Fruit fly (Drosophila melanogaster) whole organism, embryonic: ENCODE measurements around the gene jb.

Experiments used
- Aef1 ChIP-seq: fragments of 200-800 bp; sonication (Bioruptor generic); IDR thresholded peaks from 3 replicates; pipeline ENCODE4 v1.3.6; 2022; ENCODE audit warnings: missing biosample characterization, missing genetic modification characterization
- CG10147 ChIP-seq: fragments of 200-800 bp; sonication (Bioruptor generic); optimal IDR thresholded peaks from 2 replicates; lab custom pipeline; 2019; ENCODE audit warnings: missing biosample characterization, mild to moderate bottlenecking, missing genetic modification characterization, moderate library complexity
- CG10321 ChIP-seq: fragments of 200-800 bp; sonication (Bioruptor generic); IDR thresholded peaks from 2 replicates; pipeline ENCODE4 v1.3.6; 2022; ENCODE audit warnings: missing biosample characterization, missing genetic modification characterization
- CG10366 ChIP-seq: fragments of 200-800 bp; sonication (Bioruptor generic); IDR thresholded peaks from 2 replicates; pipeline ENCODE4 v1.3.6; 2022; ENCODE audit warnings: missing biosample characterization, missing genetic modification characterization
- CG11085 ChIP-seq: fragments of 200-800 bp; sonication (Bioruptor generic); IDR thresholded peaks from 2 replicates; pipeline ENCODE4 v1.3.6; 2022; ENCODE audit warnings: missing biosample characterization, missing genetic modification characterization
- CG11504 ChIP-seq: fragments of 200-800 bp; sonication (Bioruptor generic); optimal IDR thresholded peaks from 3 replicates; lab custom pipeline; 2019; ENCODE audit warnings: missing biosample characterization, mild to moderate bottlenecking, missing genetic modification characterization, moderate library complexity
- CG13424 ChIP-seq: fragments of 200-800 bp; sonication (Bioruptor generic); optimal IDR thresholded peaks from 2 replicates; lab custom pipeline; 2019; ENCODE audit warnings: missing biosample characterization, mild to moderate bottlenecking, missing genetic modification characterization, moderate library complexity
- CG13894 ChIP-seq: fragments of 200-800 bp; sonication (Bioruptor generic); optimal IDR thresholded peaks from 3 replicates; lab custom pipeline; 2018; ENCODE audit warnings: missing biosample characterization, mild to moderate bottlenecking, missing genetic modification characterization, moderate library complexity
- CG14860 ChIP-seq: fragments of 200-800 bp; sonication (Bioruptor generic); IDR thresholded peaks from 3 replicates; pipeline ENCODE4 v1.3.6; 2022; ENCODE audit warnings: missing biosample characterization, missing genetic modification characterization; ENCODE audit not compliant: partially characterized antibody
- CG1603 ChIP-seq: fragments of 200-800 bp; sonication (Bioruptor generic); optimal IDR thresholded peaks from 2 replicates; lab custom pipeline; 2019; ENCODE audit warnings: missing biosample characterization, mild to moderate bottlenecking, missing genetic modification characterization, moderate library complexity
- CG16863 ChIP-seq: fragments of 200-800 bp; sonication (Bioruptor generic); optimal IDR thresholded peaks from 3 replicates; lab custom pipeline; 2016; ENCODE audit warnings: missing biosample characterization, missing genetic modification characterization
- CG17328 ChIP-seq: fragments of 200-800 bp; sonication (Bioruptor generic); IDR thresholded peaks from 2 replicates; pipeline ENCODE4 v1.3.6; 2022; ENCODE audit warnings: missing biosample characterization, missing genetic modification characterization
- CG17361 ChIP-seq: fragments of 200-800 bp; sonication (Bioruptor generic); IDR thresholded peaks from 3 replicates; pipeline ENCODE4 v1.3.6; 2022; ENCODE audit warnings: missing biosample characterization, missing genetic modification characterization
- CG17829 ChIP-seq: fragments of 200-800 bp; optimal IDR thresholded peaks from 2 replicates; lab custom pipeline; 2019; ENCODE audit warnings: missing biosample characterization, mild to moderate bottlenecking, missing genetic modification characterization, moderate library complexity
- CG31365 ChIP-seq: fragments of 200-800 bp; sonication (Bioruptor generic); optimal IDR thresholded peaks from 2 replicates; lab custom pipeline; 2018; ENCODE audit warnings: missing biosample characterization, mild to moderate bottlenecking, missing genetic modification characterization
- CG9817 ChIP-seq: fragments of 200-800 bp; sonication (Bioruptor generic); optimal IDR thresholded peaks from 2 replicates; lab custom pipeline; 2018; ENCODE audit warnings: missing biosample characterization, mild to moderate bottlenecking, missing genetic modification characterization, moderate library complexity
- CG9932 ChIP-seq: fragments of 200-800 bp; sonication (Bioruptor generic); IDR thresholded peaks from 2 replicates; pipeline ENCODE4 v1.3.6; 2022; ENCODE audit warnings: missing biosample characterization, missing genetic modification characterization
- Chrac-16 ChIP-seq: fragments of 200-800 bp; sonication (Bioruptor generic); optimal IDR thresholded peaks from 3 replicates; lab custom pipeline; 2016; ENCODE audit warnings: missing biosample characterization, missing genetic modification characterization
- D19A ChIP-seq: fragments of 200-800 bp; optimal IDR thresholded peaks from 3 replicates; lab custom pipeline; 2019; ENCODE audit warnings: missing biosample characterization, mild to moderate bottlenecking, missing genetic modification characterization, moderate library complexity
- Doc3 ChIP-seq: fragments of 200-800 bp; sonication (Bioruptor generic); IDR thresholded peaks from 3 replicates; pipeline ENCODE4 v1.3.6; 2022; ENCODE audit warnings: missing biosample characterization, missing genetic modification characterization; ENCODE audit not compliant: partially characterized antibody
- HLH54F ChIP-seq: fragments of 200-800 bp; sonication (Bioruptor generic); optimal IDR thresholded peaks from 3 replicates; lab custom pipeline; 2016; ENCODE audit warnings: missing biosample characterization, missing genetic modification characterization
- HmgD ChIP-seq: fragments of 200-800 bp; sonication (Bioruptor generic); optimal IDR thresholded peaks from 3 replicates; lab custom pipeline; 2016; ENCODE audit warnings: missing biosample characterization, missing genetic modification characterization
- HmgZ ChIP-seq: fragments of 200-800 bp; sonication (Bioruptor generic); optimal IDR thresholded peaks from 2 replicates; lab custom pipeline; 2018; ENCODE audit warnings: missing biosample characterization, mild to moderate bottlenecking, missing genetic modification characterization
- Hr3 ChIP-seq: fragments of 200-800 bp; sonication (Bioruptor generic); optimal IDR thresholded peaks from 3 replicates; lab custom pipeline; 2016; ENCODE audit warnings: missing biosample characterization, missing genetic modification characterization
- Kr ChIP-seq: fragments of 200-800 bp; sonication (Bioruptor generic); optimal IDR thresholded peaks from 2 replicates; lab custom pipeline; 2017; ENCODE audit warnings: missing biosample characterization, mild to moderate bottlenecking, missing genetic modification characterization
- Myb ChIP-seq: fragments of 200-800 bp; sonication (Bioruptor generic); optimal IDR thresholded peaks from 2 replicates; lab custom pipeline; 2016; ENCODE audit warnings: missing biosample characterization, missing genetic modification characterization
- NC2β ChIP-seq: fragments of 200-800 bp; sonication (Bioruptor generic); optimal IDR thresholded peaks from 2 replicates; lab custom pipeline; 2016; ENCODE audit warnings: missing biosample characterization, missing genetic modification characterization
- NK7.1 ChIP-seq: fragments of 200-800 bp; sonication (Bioruptor generic); optimal IDR thresholded peaks from 3 replicates; lab custom pipeline; 2016; ENCODE audit warnings: missing biosample characterization, missing genetic modification characterization
- Oaz ChIP-seq: fragments of 200-800 bp; sonication (Bioruptor generic); IDR thresholded peaks from 2 replicates; pipeline ENCODE4 v1.3.6; 2022; ENCODE audit warnings: missing biosample characterization, missing genetic modification characterization
- Ravus ChIP-seq: fragments of 200-800 bp; sonication (Bioruptor generic); IDR thresholded peaks from 2 replicates; pipeline ENCODE4 v1.3.6; 2022; ENCODE audit warnings: missing biosample characterization, missing genetic modification characterization
- YL-1 ChIP-seq: fragments of 200-800 bp; sonication (Bioruptor generic); optimal IDR thresholded peaks from 3 replicates; lab custom pipeline; 2017; ENCODE audit warnings: missing biosample characterization, mild to moderate bottlenecking, missing genetic modification characterization
- ase ChIP-seq: fragments of 200-800 bp; sonication (Bioruptor generic); IDR thresholded peaks from 3 replicates; pipeline ENCODE4 v1.3.6; 2022; ENCODE audit warnings: missing biosample characterization, missing genetic modification characterization
- cato ChIP-seq: fragments of 200-800 bp; sonication (Bioruptor generic); optimal IDR thresholded peaks from 2 replicates; lab custom pipeline; 2016; ENCODE audit warnings: missing biosample characterization, missing genetic modification characterization, borderline replicate concordance
- corto ChIP-seq: fragments of 200-800 bp; sonication (Bioruptor generic); optimal IDR thresholded peaks from 2 replicates; lab custom pipeline; 2016; ENCODE audit warnings: missing biosample characterization, mild to moderate bottlenecking, missing genetic modification characterization, moderate library complexity
- cwo ChIP-seq: fragments of 200-800 bp; sonication (Bioruptor generic); optimal IDR thresholded peaks from 3 replicates; lab custom pipeline; 2017; ENCODE audit warnings: missing biosample characterization, missing genetic modification characterization, mild to moderate bottlenecking, moderate library complexity, missing genetic modification reagents
- her ChIP-seq: fragments of 200-800 bp; sonication (Bioruptor generic); optimal IDR thresholded peaks from 2 replicates; lab custom pipeline; 2016; ENCODE audit warnings: missing biosample characterization, missing genetic modification characterization
- kah ChIP-seq: fragments of 200-800 bp; sonication (Bioruptor generic); optimal IDR thresholded peaks from 2 replicates; lab custom pipeline; 2018; ENCODE audit warnings: missing biosample characterization, mild to moderate bottlenecking, missing genetic modification characterization
- lola ChIP-seq, 3 experiments: fragments of >200 bp in 2 of 3; fragments of 200-800 bp in 1 of 3; sonication (Bioruptor generic) in 1 of 3; optimal IDR thresholded peaks; 2 replicates each; lab custom pipeline; 2017 to 2019; ENCODE audit warnings: missing biosample characterization in 3 of 3, missing genetic modification characterization in 3 of 3, mild to moderate bottlenecking in 1 of 3, moderate library complexity in 1 of 3
- repo ChIP-seq: fragments of 200-800 bp; sonication (Bioruptor generic); optimal IDR thresholded peaks from 2 replicates; lab custom pipeline; 2016; ENCODE audit warnings: missing biosample characterization, missing genetic modification characterization
- scrt ChIP-seq: fragments of 200-800 bp; sonication (Bioruptor generic); optimal IDR thresholded peaks from 2 replicates; lab custom pipeline; 2018; ENCODE audit warnings: missing biosample characterization, mild to moderate bottlenecking, missing genetic modification characterization, moderate library complexity
- unc-4 ChIP-seq: fragments of 200-800 bp; sonication (Bioruptor generic); IDR thresholded peaks from 2 replicates; pipeline ENCODE4 v1.3.6; 2022; ENCODE audit warnings: missing biosample characterization, missing genetic modification characterization; ENCODE audit not compliant: partially characterized antibody
- unpg ChIP-seq: fragments of 200-800 bp; sonication (Bioruptor generic); optimal IDR thresholded peaks from 3 replicates; lab custom pipeline; 2018; ENCODE audit warnings: missing biosample characterization, mild to moderate bottlenecking, missing genetic modification characterization, moderate library complexity
- vvl ChIP-seq: fragments of 200-800 bp; sonication (Bioruptor generic); IDR thresholded peaks from 2 replicates; pipeline ENCODE4 v1.3.6; 2022; ENCODE audit warnings: missing biosample characterization, missing genetic modification characterization
- wdn ChIP-seq: fragments of 200-800 bp; sonication (Bioruptor generic); IDR thresholded peaks from 2 replicates; pipeline ENCODE4 v1.3.6; 2022; ENCODE audit warnings: missing biosample characterization, missing genetic modification characterization
- wor ChIP-seq: fragments of 200-800 bp; sonication (Bioruptor generic); IDR thresholded peaks from 2 replicates; pipeline ENCODE4 v1.3.6; 2022; ENCODE audit warnings: missing biosample characterization, missing genetic modification characterization
- zen ChIP-seq: fragments of 200-800 bp; sonication (Bioruptor generic); optimal IDR thresholded peaks from 3 replicates; lab custom pipeline; 2018; ENCODE audit warnings: missing biosample characterization, mild to moderate bottlenecking, missing genetic modification characterization, moderate library complexity
- zen2 ChIP-seq: fragments of 200-800 bp; sonication (Bioruptor generic); IDR thresholded peaks from 3 replicates; pipeline ENCODE4 v1.3.6; 2022; ENCODE audit warnings: missing biosample characterization, missing genetic modification characterization; ENCODE audit not compliant: partially characterized antibody
- zfh1 ChIP-seq: fragments of 200-800 bp; sonication (Bioruptor generic); IDR thresholded peaks from 3 replicates; pipeline ENCODE4 v1.3.6; 2022; ENCODE audit warnings: missing biosample characterization, missing genetic modification characterization

The jb gene

DNA sequence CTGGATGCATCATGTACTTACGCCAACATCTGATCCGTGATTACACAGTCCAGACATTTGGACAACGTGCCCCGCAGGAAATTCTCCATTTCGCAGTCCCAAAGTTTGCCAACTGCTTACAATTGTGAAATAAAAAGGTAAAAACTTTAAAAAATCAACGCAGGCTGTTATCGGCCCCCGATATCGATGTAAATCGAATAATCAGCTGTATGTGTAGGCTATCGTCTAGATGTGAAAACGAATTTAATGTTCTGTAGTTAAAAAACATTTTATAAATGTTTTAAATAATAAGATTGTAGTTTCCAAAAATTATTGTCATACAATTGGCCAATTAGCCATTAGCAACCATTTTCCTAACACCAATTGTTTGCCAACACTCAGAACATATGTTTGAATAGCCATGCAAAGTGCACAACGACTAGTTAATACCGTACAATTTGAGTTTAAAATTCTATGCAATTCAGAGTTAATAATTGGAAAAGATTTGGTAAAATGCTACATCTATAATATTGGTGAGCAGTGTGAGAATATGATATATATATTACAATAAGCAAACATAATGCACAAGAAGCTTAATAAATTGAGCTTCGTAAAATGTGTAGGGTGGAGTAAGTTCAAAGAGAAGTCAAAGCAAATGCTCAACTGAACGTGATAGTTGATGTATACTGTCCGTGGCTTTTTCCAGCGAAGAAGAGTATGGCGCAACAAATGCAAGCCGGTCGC is 39.0 kb upstream of the jb start, which contains the start of the genes CG11710 and mal (continued):
- TF ChIP-seq cwo (GFP tag; lab: Kevin White, UChicago), result peak; percentile 73
- peak; percentile 37; the same call in 1 of the 2 replicates for TF ChIP-seq unc-4 (GFP tag; lab: Robert Waterston, UW)
- peak; percentile 57 for TF ChIP-seq Hr3 (GFP tag; lab: Kevin White, UChicago)
- TF ChIP-seq CG16863 (GFP tag; lab: Kevin White, UChicago), result peak; percentile 50
- TF ChIP-seq repo, result peak; percentile 72
- peak; percentile 82 for TF ChIP-seq CG17829 (tag; lab: Kevin White, UChicago)
- peak; percentile 83 for TF ChIP-seq CG13894 (tag; lab: Kevin White, UChicago)
- TF ChIP-seq kah, result peak; percentile 60
- TF ChIP-seq Ravus (GFP tag; lab: Robert Waterston, UW), result peak; percentile 31
- peak; percentile 50; the same call in 1 of the 2 replicates for TF ChIP-seq CG10366 (GFP tag; lab: Robert Waterston, UW)
- peak; percentile 47 for TF ChIP-seq Myb (GFP tag; lab: Kevin White, UChicago)
- TF ChIP-seq CG17328 (GFP tag; lab: Robert Waterston, UW), result no peak
- peak; percentile 88 for TF ChIP-seq CG11504 (tag; lab: Kevin White, UChicago)
- TF ChIP-seq Doc3, result 0 out of 3 replicates have a peak, but pooled peaks have one; percentile 46
- TF ChIP-seq Oaz (GFP tag; lab: Robert Waterston, UW), result peak; percentile 72
- TF ChIP-seq zen (tag; lab: Kevin White, UChicago), result peak; percentile 42
- TF ChIP-seq YL-1, result peak; percentile 36
- peak; percentile 70; the same call in 1 of the 2 replicates for TF ChIP-seq vvl (GFP tag; lab: Robert Waterston, UW)
- peak; percentile 62 for TF ChIP-seq wor
- no peak for TF ChIP-seq zen2 (GFP tag; lab: Robert Waterston, UW)
- TF ChIP-seq CG9932 (GFP tag; lab: Robert Waterston, UW), result peak; percentile 78
- peak; percentile 99 for TF ChIP-seq D19A (tag; lab: Kevin White, UChicago)
- peak; percentile 57 for TF ChIP-seq HmgZ (tag; lab: Kevin White, UChicago)
- TF ChIP-seq CG10147, result peak; percentile 82
- TF ChIP-seq CG31365 (tag; lab: Kevin White, UChicago), result peak; percentile 71
- TF ChIP-seq corto (GFP tag; lab: Kevin White, UChicago), result no peak
- no peak for TF ChIP-seq unpg (GFP tag; lab: Kevin White, UChicago)
- TF ChIP-seq Kr (GFP tag; lab: Kevin White, UChicago), result no peak
- peak; percentile 93 for TF ChIP-seq CG17361 (GFP tag; lab: Robert Waterston, UW)
- TF ChIP-seq Chrac-16, result peak; percentile 65
- TF ChIP-seq wdn, result peak; percentile 52; the same call in 1 of the 2 replicates
- TF ChIP-seq CG13424 (tag; lab: Kevin White, UChicago), result peak; percentile 88
- peak; percentile 38 for TF ChIP-seq NC2β (GFP tag; lab: Kevin White, UChicago)
- no peak for TF ChIP-seq CG10321
- TF ChIP-seq zfh1 (GFP tag; lab: Robert Waterston, UW), result peak; percentile 50; the same call in 2 of the 3 replicates
- TF ChIP-seq lola (GFP tag; optimal IDR thresholded peaks at IDR 0.05; lab: Kevin White, UChicago), result peak in 1 of 3 experiments; percentile 53
- TF ChIP-seq HmgD (GFP tag; lab: Kevin White, UChicago), result peak; percentile 12
- TF ChIP-seq scrt (GFP tag; lab: Kevin White, UChicago), result peak; percentile 84
- TF ChIP-seq HLH54F, result peak; percentile 77
- peak; percentile 73 for TF ChIP-seq NK7.1 (GFP tag; lab: Kevin White, UChicago)
- TF ChIP-seq cato (GFP tag; lab: Kevin White, UChicago), result peak; percentile 47
- TF ChIP-seq CG1603 (tag; lab: Kevin White, UChicago), result peak; percentile 68
- peak; percentile 67 for TF ChIP-seq CG9817 (tag; lab: Kevin White, UChicago)
- no peak for TF ChIP-seq ase (GFP tag; lab: Robert Waterston, UW)
- TF ChIP-seq her, result peak; percentile 33
- TF ChIP-seq CG14860 (GFP tag; lab: Robert Waterston, UW), result peak; percentile 57; the same call in 2 of the 3 replicates
- peak; percentile 78 for TF ChIP-seq Aef1 (GFP tag; lab: Robert Waterston, UW)
- TF ChIP-seq CG11085 (GFP tag; lab: Robert Waterston, UW), result peak; percentile 57; the same call in 1 of the 2 replicates
